Fruit fly (Drosophila melanogaster): ENCODE measurements around the gene Acp95EF.

Acp95EF gene

dm6 chr3R:24252494-24252893, 23.7 kb downstream of the Acp95EF start, which contains the start of gene beta-PheRS (continued):
- TF ChIP-seq B-H2 (GFP tag; optimal IDR thresholded peaks at IDR 0.05) (no peak), cato (GFP tag; optimal IDR thresholded peaks at IDR 0.05; ENCODE audit: borderline replicate concordance) (peak; percentile 11), CG8388 (GFP tag; optimal IDR thresholded peaks at IDR 0.05) (peak; percentile 86), CG12391 (tag; optimal IDR thresholded peaks at IDR 0.05) (peak; percentile 76), Elba2 (GFP tag; optimal IDR thresholded peaks at IDR 0.05) (peak; percentile 67), org-1 (GFP tag; optimal IDR thresholded peaks at IDR 0.05) (no peak), CG5953 (GFP tag; IDR thresholded peaks at IDR 0.05) (no peak), Atf-2 (GFP tag; optimal IDR thresholded peaks at IDR 0.05) (no peak), HLH4C (GFP tag; IDR thresholded peaks at IDR 0.05; ENCODE audit: partially characterized antibody) (peak; percentile 84), CG33557 (GFP tag; optimal IDR thresholded peaks at IDR 0.05) (no peak), Atf3 (GFP tag; optimal IDR thresholded peaks at IDR 0.05) (peak; percentile 2), TFAM (GFP tag; optimal IDR thresholded peaks at IDR 0.05) (no peak), CG7839 (tag; optimal IDR thresholded peaks at IDR 0.05) (no peak), CG2875 (GFP tag; optimal IDR thresholded peaks at IDR 0.05) (no peak), eyg (GFP tag; optimal IDR thresholded peaks at IDR 0.05) (no peak), CTCF (GFP tag; optimal IDR thresholded peaks at IDR 0.05) (no peak), trem (tag; optimal IDR thresholded peaks at IDR 0.05) (peak; percentile 82), Mes4 (GFP tag; optimal IDR thresholded peaks at IDR 0.05) (peak; percentile 30), zen (tag; optimal IDR thresholded peaks at IDR 0.05) (peak; percentile 68), ap (GFP tag; IDR thresholded peaks at IDR 0.05) (no peak), pho (GFP tag; optimal IDR thresholded peaks at IDR 0.05) (peak; percentile 58), CG4404 (GFP tag; IDR thresholded peaks at IDR 0.05) (no peak), pzg (GFP tag; optimal IDR thresholded peaks at IDR 0.05) (peak; percentile 99), ewg (GFP tag; optimal IDR thresholded peaks at IDR 0.05) (no peak), grn (GFP tag; optimal IDR thresholded peaks at IDR 0.05) (no peak), CG1603 (tag; optimal IDR thresholded peaks at IDR 0.05) (no peak), CG1832 (GFP tag; optimal IDR thresholded peaks at IDR 0.05) (no peak), pum (GFP tag; optimal IDR thresholded peaks at IDR 0.05) (peak; percentile 8), Ptx1 (GFP tag; IDR thresholded peaks at IDR 0.05) (no peak), Atf6 (GFP tag; IDR thresholded peaks at IDR 0.05) (no peak), CG4282 (GFP tag; optimal IDR thresholded peaks at IDR 0.05) (no peak), scrt (GFP tag; optimal IDR thresholded peaks at IDR 0.05) (no peak), CG3838 (GFP tag; optimal IDR thresholded peaks at IDR 0.05) (no peak), kni (GFP tag; optimal IDR thresholded peaks at IDR 0.05) (no peak), CG12155 (GFP tag; optimal IDR thresholded peaks at IDR 0.05) (peak; percentile 52), Ravus (GFP tag; IDR thresholded peaks at IDR 0.05) (no peak), CG17385 (GFP tag; optimal IDR thresholded peaks at IDR 0.05) (no peak), CG11504 (tag; optimal IDR thresholded peaks at IDR 0.05) (no peak), Vsx1 (GFP tag; optimal IDR thresholded peaks at IDR 0.05) (no peak), CG11723 (GFP tag; optimal IDR thresholded peaks at IDR 0.05) (no peak), CG8478 (optimal IDR thresholded peaks at IDR 0.05) (no peak), CG10543 (GFP tag; optimal IDR thresholded peaks at IDR 0.05) (no peak), cad (GFP tag; optimal IDR thresholded peaks at IDR 0.05) (no peak), CG17829 (tag; optimal IDR thresholded peaks at IDR 0.05) (peak; percentile 76), slp2 (GFP tag; optimal IDR thresholded peaks at IDR 0.05) (peak; percentile 29), CG6254 (GFP tag; optimal IDR thresholded peaks at IDR 0.05) (no peak), CG13296 (GFP tag; optimal IDR thresholded peaks at IDR 0.05) (no peak), caup (GFP tag; optimal IDR thresholded peaks at IDR 0.05; ENCODE audit: severe bottlenecking) (no peak), CG17361 (GFP tag; IDR thresholded peaks at IDR 0.05) (no peak), CG15696 (tag; optimal IDR thresholded peaks at IDR 0.05) (peak; percentile 22), CG7372 (GFP tag; IDR thresholded peaks at IDR 0.05) (no peak; the same call in 1 of the 2 replicates), da (GFP tag; optimal IDR thresholded peaks at IDR 0.05) (no peak)

Data from whole organism, embryonic.